Worm (Caenorhabditis elegans): ENCODE results near the gene R05D8.11.

The R05D8.11 gene

ce11 chrV:2730784-2731480 lies 49.8 kb downstream of the R05D8.11 start, which contains the start of gene dod-3 (continued):
- TF ChIP-seq pha-4 (tag; optimal IDR thresholded peaks at IDR 0.05) (no peak), atf-7 (tag; optimal IDR thresholded peaks at IDR 0.05) (peak; percentile 90), egrh-3 (GFP tag; IDR thresholded peaks at IDR 0.05) (peak; percentile 8; the same call in 1 of the 2 replicates), ztf-22 (GFP tag; optimal IDR thresholded peaks at IDR 0.05) (peak; percentile 70), lsl-1 (GFP tag; optimal IDR thresholded peaks at IDR 0.05) (no peak), dpff-1 (tag; optimal IDR thresholded peaks at IDR 0.05) (no peak), egl-18 (GFP tag; IDR thresholded peaks at IDR 0.05) (no peak), nhr-179 (tag; optimal IDR thresholded peaks at IDR 0.05) (no peak), ceh-100 (GFP tag; IDR thresholded peaks at IDR 0.05) (no peak), Y53G8AR.9 (GFP tag; conservative IDR thresholded peaks at IDR 0.05) (no peak), chd-7 (tag; optimal IDR thresholded peaks at IDR 0.05) (peak; percentile 4), F52B5.7 (tag; optimal IDR thresholded peaks at IDR 0.05) (no peak), rec-8 (tag; optimal IDR thresholded peaks at IDR 0.05) (no peak), dox-1 (GFP tag; IDR thresholded peaks at IDR 0.05) (peak; percentile 71), hmg-1.2 (GFP tag; IDR thresholded peaks at IDR 0.05) (no peak), hlh-26 (GFP tag; conservative IDR thresholded peaks at IDR 0.05) (no peak), hlh-12 (tag; optimal IDR thresholded peaks at IDR 0.05) (no peak), madf-8 (GFP tag; conservative IDR thresholded peaks at IDR 0.05) (no peak), zim-3 (tag; optimal IDR thresholded peaks at IDR 0.05) (no peak), rpc-1 (optimal IDR thresholded peaks at IDR 0.05) (no peak), rpc-1 (tag; optimal IDR thresholded peaks at IDR 0.05) (no peak), hsf-1 (GFP tag; IDR thresholded peaks at IDR 0.05) (no peak), nhr-90 (tag; optimal IDR thresholded peaks at IDR 0.05) (no peak), lin-35 (GFP tag; optimal IDR thresholded peaks at IDR 0.05) (no peak), tbp1 (GFP tag; optimal IDR thresholded peaks at IDR 0.05) (peak; percentile 27), B0261.1 (tag; optimal IDR thresholded peaks at IDR 0.05) (no peak), tbx-9 (tag; optimal IDR thresholded peaks at IDR 0.05; ENCODE audit: borderline replicate concordance) (no peak), fkh-3 (tag; optimal IDR thresholded peaks at IDR 0.05) (no peak), athp-1 (tag; optimal IDR thresholded peaks at IDR 0.05) (no peak), egl-44 (GFP tag; IDR thresholded peaks at IDR 0.05) (0 out of 2 replicates have a peak, but pooled peaks have one; percentile 65), dpl-1 (GFP tag; optimal IDR thresholded peaks at IDR 0.05) (no peak), nhr-27 (tag; optimal IDR thresholded peaks at IDR 0.05) (no peak), snpc-1.3 (tag; optimal IDR thresholded peaks at IDR 0.05; ENCODE audit: insufficient read depth) (no peak)

Data from whole organism, young adult.